Worm (Caenorhabditis elegans) whole organism, mixed stage, embryonic: ENCODE results near the gene scl-12.

Experiments
- M03D4.4 ChIP-seq: sonication (generic microtip); optimal IDR thresholded peaks from 2 replicates; lab custom pipeline; 2017; ENCODE audit warnings: mild to moderate bottlenecking, missing genetic modification characterization, missing compliant biosample characterization
- bed-3 ChIP-seq: fragments of 200-800 bp; sonication (Bioruptor generic); optimal IDR thresholded peaks from 3 replicates; lab custom pipeline; 2018; ENCODE audit warnings: mild to moderate bottlenecking, missing genetic modification characterization, moderate library complexity, missing compliant biosample characterization
- blmp-1 ChIP-seq: fragments of 150-350 bp; optimal IDR thresholded peaks from 2 replicates; lab custom pipeline; 2014; ENCODE audit warnings: missing biosample characterization, missing genetic modification characterization
- ceh-39 ChIP-seq: fragments of 150-350 bp; optimal IDR thresholded peaks from 2 replicates; lab custom pipeline; 2014; ENCODE audit warnings: missing biosample characterization, missing genetic modification characterization
- ces-1 ChIP-seq: fragments of 150-350 bp; optimal IDR thresholded peaks from 2 replicates; lab custom pipeline; 2014; ENCODE audit warnings: missing biosample characterization, missing genetic modification reagents, missing genetic modification characterization
- cnd-1 ChIP-seq: fragments of 200-800 bp; sonication (Bioruptor generic); optimal IDR thresholded peaks from 2 replicates; lab custom pipeline; 2018; ENCODE audit warnings: mild to moderate bottlenecking, missing genetic modification characterization, missing compliant biosample characterization
- drap-1 ChIP-seq: fragments of 200-800 bp; sonication (Bioruptor generic); optimal IDR thresholded peaks from 3 replicates; lab custom pipeline; 2018; ENCODE audit warnings: mild to moderate bottlenecking, missing genetic modification characterization, missing compliant biosample characterization
- elt-1 ChIP-seq: sonication (generic microtip); optimal IDR thresholded peaks from 2 replicates; lab custom pipeline; 2017; ENCODE audit warnings: missing genetic modification characterization, mild to moderate bottlenecking, missing compliant biosample characterization, antibody characterized with exemption, moderate library complexity, borderline replicate concordance; ENCODE audit not compliant: insufficient read depth
- elt-3 ChIP-seq: fragments of 150-350 bp; optimal IDR thresholded peaks from 2 replicates; lab custom pipeline; 2014; ENCODE audit warnings: missing biosample characterization, missing genetic modification characterization
- flh-1 ChIP-seq: fragments of 200-800 bp; sonication (Bioruptor generic); optimal IDR thresholded peaks from 2 replicates; lab custom pipeline; 2018; ENCODE audit warnings: mild to moderate bottlenecking, missing genetic modification characterization, moderate library complexity, missing compliant biosample characterization
- ham-2 ChIP-seq: fragments of 200-800 bp; sonication (Bioruptor generic); optimal IDR thresholded peaks from 2 replicates; lab custom pipeline; 2018; ENCODE audit warnings: mild to moderate bottlenecking, missing genetic modification characterization, missing compliant biosample characterization
- hlh-1 ChIP-seq: fragments of 150-350 bp; optimal IDR thresholded peaks from 2 replicates; lab custom pipeline; 2014; ENCODE audit warnings: missing biosample characterization, missing genetic modification reagents, missing genetic modification characterization
- lin-13 ChIP-seq: fragments of 150-350 bp; optimal IDR thresholded peaks from 2 replicates; lab custom pipeline; 2014; ENCODE audit warnings: missing biosample characterization, missing genetic modification characterization
- lin-32 ChIP-seq: fragments of 200-800 bp; sonication (Bioruptor generic); optimal IDR thresholded peaks from 2 replicates; lab custom pipeline; 2018; ENCODE audit warnings: mild to moderate bottlenecking, missing genetic modification characterization, missing compliant biosample characterization
- mab-5 ChIP-seq: fragments of 150-350 bp; optimal IDR thresholded peaks from 2 replicates; lab custom pipeline; 2014; ENCODE audit warnings: missing biosample characterization, missing genetic modification characterization
- mep-1 ChIP-seq: fragments of 150-350 bp; optimal IDR thresholded peaks from 2 replicates; lab custom pipeline; 2017; ENCODE audit warnings: missing biosample characterization, missing genetic modification reagents, missing genetic modification characterization, inconsistent platforms
- mls-2 ChIP-seq: sonication (generic microtip); optimal IDR thresholded peaks from 2 replicates; lab custom pipeline; 2016; ENCODE audit warnings: mild to moderate bottlenecking, missing genetic modification characterization, moderate library complexity, missing compliant biosample characterization
- nhr-12 ChIP-seq: fragments of 150-350 bp; optimal IDR thresholded peaks from 2 replicates; lab custom pipeline; 2014; ENCODE audit warnings: missing biosample characterization, missing genetic modification characterization
- nhr-2 ChIP-seq: fragments of 150-350 bp; optimal IDR thresholded peaks from 2 replicates; lab custom pipeline; 2014; ENCODE audit warnings: missing biosample characterization, missing genetic modification characterization
- nhr-28 ChIP-seq: fragments of 150-350 bp; optimal IDR thresholded peaks from 2 replicates; lab custom pipeline; 2014; ENCODE audit warnings: missing biosample characterization, missing genetic modification characterization
- nhr-76 ChIP-seq: sonication (generic microtip); optimal IDR thresholded peaks from 2 replicates; lab custom pipeline; 2017; ENCODE audit warnings: missing biosample characterization, missing genetic modification characterization
- pha-4 ChIP-seq: fragments of 150-350 bp; optimal IDR thresholded peaks from 2 replicates; lab custom pipeline; 2018; ENCODE audit warnings: missing biosample characterization, missing genetic modification reagents, missing genetic modification characterization
- sem-2 ChIP-seq: fragments of 200-800 bp; sonication (Bioruptor generic); optimal IDR thresholded peaks from 2 replicates; lab custom pipeline; 2018; ENCODE audit warnings: mild to moderate bottlenecking, missing genetic modification characterization, missing compliant biosample characterization
- snpc-4 ChIP-seq: fragments of 150-350 bp; optimal IDR thresholded peaks from 2 replicates; lab custom pipeline; 2014; ENCODE audit warnings: missing biosample characterization, missing genetic modification characterization
- sptf-1 ChIP-seq: sonication (generic microtip); optimal IDR thresholded peaks from 2 replicates; lab custom pipeline; 2017; ENCODE audit warnings: mild to moderate bottlenecking, missing genetic modification characterization, moderate library complexity, missing compliant biosample characterization
- tbx-8 ChIP-seq: fragments of 200-800 bp; sonication (Bioruptor generic); optimal IDR thresholded peaks from 2 replicates; lab custom pipeline; 2018; ENCODE audit warnings: mild to moderate bottlenecking, missing genetic modification characterization, moderate library complexity, missing compliant biosample characterization
- unc-120 ChIP-seq: sonication (generic microtip); optimal IDR thresholded peaks from 2 replicates; lab custom pipeline; 2017; ENCODE audit warnings: missing genetic modification characterization, missing compliant biosample characterization; ENCODE audit not compliant: poor library complexity, severe bottlenecking
- unc-39 ChIP-seq: fragments of 150-350 bp; optimal IDR thresholded peaks from 2 replicates; lab custom pipeline; 2014; ENCODE audit warnings: missing biosample characterization, missing genetic modification characterization
- zip-8 ChIP-seq: fragments of 150-350 bp; optimal IDR thresholded peaks from 2 replicates; lab custom pipeline; 2014; ENCODE audit warnings: missing biosample characterization, missing genetic modification characterization
- ztf-11 ChIP-seq: fragments of 150-350 bp; optimal IDR thresholded peaks from 2 replicates; lab custom pipeline; 2014; ENCODE audit warnings: missing biosample characterization, missing genetic modification characterization

The scl-12 gene

DNA sequence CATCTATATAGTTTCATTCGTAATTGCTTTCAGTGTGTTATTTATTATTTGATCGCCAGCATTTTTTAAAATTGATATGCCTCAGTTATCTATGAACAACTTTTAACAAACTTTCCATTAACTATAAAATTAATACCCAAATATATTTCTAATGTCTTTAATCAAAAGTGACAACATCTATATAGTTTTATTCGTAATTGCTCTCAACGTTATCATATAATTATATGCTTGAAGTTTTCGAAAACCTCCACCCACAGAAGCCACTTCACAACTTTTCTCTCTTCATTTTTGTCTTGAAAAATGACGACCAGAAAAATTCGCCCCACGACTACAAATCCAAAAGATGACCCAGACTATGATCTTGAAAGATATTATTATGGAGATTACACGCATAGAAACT, 4.1 kb upstream of the scl-12 start, which contains the start of gene srw-6:
Gene srw-6, plus strand, starts transcription at position 301 of the 400 bp plus-strand sequence.
- TF ChIP-seq unc-39 (tag; lab: Kevin White, UChicago) (no peak), blmp-1 (tag; lab: Kevin White, UChicago) (no peak), drap-1 (GFP tag; lab: Kevin White, UChicago) (no peak), sptf-1 (tag; lab: Kevin White, UChicago) (no peak), mab-5 (tag; lab: Kevin White, UChicago) (no peak), flh-1 (GFP tag; lab: Kevin White, UChicago) (no peak), ham-2 (GFP tag; lab: Kevin White, UChicago) (no peak), hlh-1 (tag; lab: Kevin White, UChicago) (no peak), nhr-12 (tag; lab: Kevin White, UChicago) (no peak), M03D4.4 (no peak), nhr-76 (tag; lab: Kevin White, UChicago) (no peak), zip-8 (no peak), sem-2 (GFP tag; lab: Kevin White, UChicago) (no peak), nhr-28 (tag; lab: Kevin White, UChicago) (no peak), ztf-11 (tag; lab: Kevin White, UChicago) (no peak), elt-3 (tag; lab: Kevin White, UChicago) (no peak), pha-4 (no peak), tbx-8 (GFP tag; lab: Kevin White, UChicago) (no peak)

DNA sequence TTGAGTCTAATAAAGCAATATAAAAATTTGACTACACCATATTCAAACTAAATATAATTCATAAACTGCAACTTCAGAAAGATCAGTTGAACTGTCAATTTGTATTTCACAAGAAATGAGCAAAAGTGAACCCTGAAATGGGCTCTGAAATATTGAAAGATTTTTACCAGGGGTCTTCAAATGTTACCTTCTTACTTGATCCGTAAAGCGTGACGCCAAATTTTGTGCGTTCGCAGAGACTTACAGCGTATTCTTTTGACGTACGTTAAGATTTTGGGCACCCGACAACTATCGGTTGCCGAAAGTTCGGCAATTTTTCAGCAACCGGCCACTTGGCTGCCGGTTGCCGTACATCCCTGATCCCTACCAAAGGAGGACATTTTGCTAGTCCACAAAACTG, 2.4 kb upstream of the scl-12 start:
- TF ChIP-seq elt-3 (tag; lab: Kevin White, UChicago), result no peak
- TF ChIP-seq ceh-39, result no peak
- no peak for TF ChIP-seq mab-5 (tag; lab: Kevin White, UChicago)

- TF ChIP-seq bed-3 (GFP tag; lab: Kevin White, UChicago), result no peak
- no peak for TF ChIP-seq nhr-2 (tag; lab: Kevin White, UChicago)
- no peak for TF ChIP-seq mab-5 (tag; lab: Kevin White, UChicago)
- TF ChIP-seq ztf-11 (tag; lab: Kevin White, UChicago), result no peak
- no peak for TF ChIP-seq cnd-1 (tag; lab: Kevin White, UChicago)
- TF ChIP-seq tbx-8 (GFP tag; lab: Kevin White, UChicago), result no peak
- TF ChIP-seq lin-32 (GFP tag; lab: Kevin White, UChicago), result no peak
- TF ChIP-seq nhr-12 (tag; lab: Kevin White, UChicago), result no peak
- TF ChIP-seq unc-120, result no peak
- no peak for TF ChIP-seq nhr-76 (tag; lab: Kevin White, UChicago)
- no peak for TF ChIP-seq drap-1 (GFP tag; lab: Kevin White, UChicago)
- TF ChIP-seq flh-1 (GFP tag; lab: Kevin White, UChicago), result no peak
- TF ChIP-seq snpc-4 (tag; lab: Kevin White, UChicago), result no peak
- no peak for TF ChIP-seq mls-2
- TF ChIP-seq pha-4, result no peak
- no peak for TF ChIP-seq ceh-39
Measured at ce11 chrV:3811541-3811940, 850 bp upstream of the scl-12 start, which contains the start of gene scl-13. scl-13 (minus strand) TSS chrV:3811641.

DNA sequence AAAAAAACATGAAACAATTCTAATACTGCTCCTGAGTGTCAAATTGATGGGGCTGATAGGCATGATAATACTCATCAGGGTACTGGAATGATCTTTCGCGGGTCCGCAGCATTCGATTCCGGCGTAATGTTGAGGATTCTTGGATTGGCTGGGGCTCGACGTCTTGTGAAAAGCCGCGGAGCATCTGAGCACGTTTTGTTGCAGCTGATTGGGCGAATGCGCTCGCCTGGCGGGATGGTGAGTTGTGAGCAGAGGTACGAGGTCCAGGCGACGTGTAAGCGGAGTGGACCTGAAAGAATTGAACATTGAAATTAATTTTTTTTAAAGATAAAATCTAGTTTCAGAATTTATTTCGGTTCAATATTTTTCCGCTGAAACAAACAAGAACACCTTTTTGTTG, 1.6 kb downstream of the scl-12 start:
- TF ChIP-seq ces-1 (GFP tag; lab: Kevin White, UChicago) (no peak), lin-13 (tag; lab: Kevin White, UChicago) (no peak), lin-32 (GFP tag; lab: Kevin White, UChicago) (no peak), nhr-76 (tag; lab: Kevin White, UChicago) (no peak), ham-2 (GFP tag; lab: Kevin White, UChicago) (no peak), mep-1 (tag; lab: Kevin White, UChicago) (no peak), zip-8 (no peak), snpc-4 (tag; lab: Kevin White, UChicago) (no peak), blmp-1 (tag; lab: Kevin White, UChicago) (no peak), nhr-2 (tag; lab: Kevin White, UChicago) (no peak), ztf-11 (tag; lab: Kevin White, UChicago) (no peak), mab-5 (tag; lab: Kevin White, UChicago) (no peak), unc-120 (no peak), mls-2 (no peak), ceh-39 (no peak), M03D4.4 (no peak), hlh-1 (tag; lab: Kevin White, UChicago) (no peak), unc-39 (tag; lab: Kevin White, UChicago) (no peak), elt-1 (tag; lab: Kevin White, UChicago) (no peak)

DNA sequence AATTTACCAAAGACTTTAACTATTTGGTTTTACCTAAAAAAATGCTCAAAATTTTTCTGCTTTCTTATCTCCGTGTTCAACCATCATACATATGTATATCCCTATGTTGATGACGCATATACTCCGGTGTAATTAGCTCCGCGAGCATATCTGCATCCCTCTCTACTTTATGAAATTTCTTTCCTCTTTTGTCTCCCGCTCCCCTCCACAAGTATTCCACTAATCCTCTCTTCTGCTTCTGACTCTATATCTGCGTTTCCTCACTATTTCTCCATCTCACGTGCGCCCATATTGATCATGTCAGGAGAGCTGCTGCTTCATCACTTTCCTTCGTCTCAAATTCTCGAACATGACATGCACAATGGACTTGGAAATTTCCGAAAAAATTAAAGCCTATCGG, 2.5 kb downstream of the scl-12 start, which contains the start of gene H10D18.1:
Gene H10D18.1, plus strand, starts transcription at position 277 of the 400 bp plus-strand sequence.
- peak; percentile 22 for TF ChIP-seq ces-1 (GFP tag; lab: Kevin White, UChicago)
- TF ChIP-seq ham-2 (GFP tag; lab: Kevin White, UChicago), result no peak
